Worm (Caenorhabditis elegans): ENCODE results near the gene ZK1320.5.

- TF ChIP-seq efl-1 (GFP tag; optimal IDR thresholded peaks at IDR 0.05): no peak
- no peak for TF ChIP-seq ccch-3 (GFP tag; optimal IDR thresholded peaks at IDR 0.05)
- no peak for TF ChIP-seq C06A6.2 (GFP tag; conservative IDR thresholded peaks at IDR 0.05)
- TF ChIP-seq rec-8 (tag; optimal IDR thresholded peaks at IDR 0.05): no peak
- TF ChIP-seq nhr-80 (tag; optimal IDR thresholded peaks at IDR 0.05): no peak
These were observed 34.9 kb upstream of the ZK1320.5 start, which contains the start of the genes Y53C12A.8 and Y53C12A.7 for ce11 chrII:9700363-9700762.
